Fruit fly (Drosophila melanogaster): ENCODE measurements around the gene CG42762.

Gene CG42762

DNA sequence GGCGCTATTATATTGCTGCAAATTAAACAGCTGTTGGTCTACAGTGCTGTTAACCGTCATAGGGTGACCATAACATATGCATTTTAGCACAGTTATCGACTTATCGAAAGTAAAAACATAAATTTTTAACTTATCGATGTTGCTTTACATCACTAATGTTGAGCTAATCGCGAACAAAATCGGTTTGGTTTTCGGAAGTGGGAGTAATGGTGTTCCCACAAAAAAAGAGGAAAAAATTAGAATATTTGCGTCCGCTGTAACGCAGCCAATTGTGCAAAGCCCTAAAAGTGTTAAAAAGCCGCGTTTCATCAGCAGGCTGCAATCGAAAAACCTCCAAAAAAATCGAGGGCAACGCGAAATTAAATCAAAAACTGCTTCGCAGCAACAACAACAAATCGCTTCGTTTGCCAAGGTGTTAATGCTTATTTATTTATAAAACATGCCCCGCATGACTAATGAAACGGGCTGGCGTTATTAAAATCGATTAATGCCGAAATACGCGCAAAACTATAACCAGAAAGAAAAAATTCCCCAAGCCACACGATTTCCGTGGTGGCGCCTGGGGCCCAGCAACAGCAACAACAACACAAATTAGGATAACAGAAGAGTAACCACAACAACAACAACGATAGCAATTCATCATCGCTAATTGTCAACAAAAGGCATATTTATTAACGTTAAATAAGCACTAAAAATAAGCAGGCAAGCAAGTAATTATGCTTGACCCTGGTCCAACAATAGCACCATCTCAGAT, 16.8 kb downstream of the CG42762 start, which contains the start of the genes CG12375 and CG8668:
Gene CG12375 (minus strand): TSS at position 42 of the 754 bp plus-strand sequence.
Gene CG8668 (plus strand): TSS at position 153 of the 754 bp plus-strand sequence.
- TF ChIP-seq Myc (optimal IDR thresholded peaks at IDR 0.05) = no peak
- TF ChIP-seq h (optimal IDR thresholded peaks at IDR 0.05) = no peak
- TF ChIP-seq Sin3A (optimal IDR thresholded peaks at IDR 0.05) = no peak
- no peak for TF ChIP-seq insv (optimal IDR thresholded peaks at IDR 0.05)
- no peak for TF ChIP-seq ttk (optimal IDR thresholded peaks at IDR 0.05)
- TF ChIP-seq psq (optimal IDR thresholded peaks at IDR 0.05) = no peak

DNA sequence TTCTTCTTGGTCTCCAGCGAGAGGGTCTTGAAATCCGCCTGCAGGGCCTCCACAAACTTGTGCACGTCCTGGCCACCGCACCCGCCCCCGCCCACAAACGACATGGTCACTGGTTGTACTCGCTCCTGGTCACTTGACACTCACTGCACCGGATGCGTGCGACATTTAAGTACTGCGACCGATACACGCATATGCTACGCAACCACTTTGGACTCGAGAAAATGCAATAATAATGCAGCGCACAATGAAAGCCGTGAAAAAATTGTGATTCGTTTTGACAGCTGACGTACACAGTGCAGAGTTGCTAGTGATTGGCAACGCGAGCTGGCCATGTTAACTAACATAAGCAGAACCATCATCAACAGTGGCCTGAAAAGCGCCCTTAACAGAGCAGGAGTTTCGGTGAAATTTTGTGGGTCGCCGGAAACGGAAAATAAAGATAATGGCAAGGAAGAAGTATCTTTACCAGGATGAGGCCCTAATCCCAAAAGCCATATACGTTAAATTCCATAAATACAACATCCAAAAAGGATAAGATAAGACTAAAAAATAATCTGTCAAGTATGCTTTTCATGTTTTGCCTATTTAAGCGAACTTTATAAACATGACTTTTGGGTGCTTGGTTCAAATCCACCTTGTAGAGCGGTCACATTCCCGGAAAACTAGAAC, 20.0 kb downstream of the CG42762 start, which contains the start of the genes mon2 and CG8673:
Gene mon2 (minus strand): TSS at position 300 of the 669 bp plus-strand sequence.
Gene CG8673 (plus strand): TSS at position 619 of the 669 bp plus-strand sequence.
- no peak for TF ChIP-seq psq (optimal IDR thresholded peaks at IDR 0.05)
- no peak for TF ChIP-seq h (optimal IDR thresholded peaks at IDR 0.05)
- TF ChIP-seq Sin3A (optimal IDR thresholded peaks at IDR 0.05) = no peak

DNA sequence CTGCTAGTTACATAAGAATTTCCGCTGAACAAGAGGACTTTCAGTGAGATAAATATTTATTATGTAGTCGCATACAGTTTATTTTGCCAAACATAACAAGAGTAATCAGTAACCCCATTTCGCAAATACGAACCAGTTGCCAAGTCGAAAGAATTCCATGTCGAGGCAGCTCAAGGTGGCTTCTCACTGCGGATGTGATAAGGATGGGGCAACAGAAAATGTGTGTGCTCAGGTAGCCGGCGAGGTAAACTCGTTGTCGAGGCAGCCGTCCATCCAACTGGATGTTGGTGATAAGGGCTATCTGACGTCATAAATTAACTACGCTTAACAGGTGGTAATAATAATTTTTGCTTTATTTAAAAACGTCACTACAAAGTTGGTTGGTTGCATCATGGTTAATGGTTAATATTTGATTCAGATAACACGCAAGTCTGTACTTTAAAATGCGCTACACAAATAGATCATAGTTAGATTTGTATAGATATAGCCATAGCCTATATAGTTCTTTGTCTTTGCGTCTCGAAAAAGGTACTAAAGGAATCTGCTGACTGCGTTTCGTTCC, 27.1 kb downstream of the CG42762 start:
- TF ChIP-seq insv (optimal IDR thresholded peaks at IDR 0.05) = no peak
- TF ChIP-seq h (optimal IDR thresholded peaks at IDR 0.05) = no peak
- TF ChIP-seq Myc (optimal IDR thresholded peaks at IDR 0.05) = no peak
- no peak for TF ChIP-seq psq (optimal IDR thresholded peaks at IDR 0.05)
- TF ChIP-seq ttk (optimal IDR thresholded peaks at IDR 0.05) = no peak
- TF ChIP-seq Sin3A (optimal IDR thresholded peaks at IDR 0.05) = no peak

DNA sequence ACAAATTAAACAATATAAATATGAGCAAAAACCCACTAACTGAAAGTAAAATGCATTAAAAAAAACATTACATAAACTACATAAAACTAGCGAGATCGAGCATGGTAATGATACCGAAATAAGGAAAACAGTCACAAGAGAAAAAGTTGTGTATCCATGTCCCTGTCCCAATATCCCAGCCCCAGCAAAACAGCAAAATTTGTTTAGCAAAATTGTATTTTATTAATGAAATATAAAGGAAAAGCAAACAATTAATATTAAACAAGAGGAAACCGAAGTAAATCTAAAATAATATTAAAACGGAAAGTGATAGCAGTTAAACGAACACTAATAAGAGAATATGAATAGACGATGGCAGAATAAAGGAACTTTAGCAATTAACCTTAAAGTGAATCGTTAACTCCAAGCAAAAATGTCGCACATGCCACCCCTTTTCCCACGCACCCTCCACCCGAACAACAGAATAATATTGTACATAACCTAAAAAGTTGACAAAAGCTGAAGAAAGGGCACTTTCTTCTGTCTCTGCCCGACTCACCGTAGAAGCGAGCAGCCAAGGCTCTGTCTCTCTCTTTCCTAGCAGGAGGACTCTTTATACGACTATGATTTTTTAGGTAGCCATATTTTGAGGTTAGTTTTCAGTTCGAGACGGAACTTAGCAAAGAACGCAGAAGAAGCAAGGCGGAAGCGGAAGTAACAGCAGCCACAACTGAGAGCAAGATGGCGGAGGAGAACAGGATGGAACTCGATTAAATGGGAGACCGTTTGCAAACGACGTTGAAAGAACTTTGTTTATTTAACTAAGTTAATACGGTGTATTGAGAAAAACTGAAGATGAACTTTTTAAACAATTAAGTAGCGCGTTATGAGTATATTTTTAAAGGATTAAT, 33.1 kb downstream of the CG42762 start:
- no peak for TF ChIP-seq psq (optimal IDR thresholded peaks at IDR 0.05)
- TF ChIP-seq Sin3A (optimal IDR thresholded peaks at IDR 0.05) = no peak
- no peak for TF ChIP-seq h (optimal IDR thresholded peaks at IDR 0.05)
- TF ChIP-seq Myc (optimal IDR thresholded peaks at IDR 0.05) = no peak
- no peak for TF ChIP-seq insv (optimal IDR thresholded peaks at IDR 0.05)
- no peak for TF ChIP-seq ttk (optimal IDR thresholded peaks at IDR 0.05)

DNA sequence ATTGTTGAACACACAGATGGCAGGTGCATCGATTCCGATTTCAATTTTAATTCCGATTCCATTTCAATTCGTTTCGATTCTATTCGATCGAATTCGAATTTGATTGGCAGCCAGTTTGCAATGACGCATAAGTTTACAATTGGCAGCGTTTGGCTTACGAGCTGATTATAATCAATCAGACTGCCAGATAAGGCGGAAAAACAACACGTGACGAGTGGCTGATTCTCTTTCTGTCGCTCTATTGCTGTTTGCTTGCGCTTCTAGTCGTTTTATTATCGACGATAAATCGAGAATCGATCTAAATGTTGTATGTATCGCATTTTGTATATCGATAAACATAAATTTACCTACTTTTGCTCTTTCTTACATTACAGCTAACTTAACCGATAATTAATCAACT, 39.1 kb downstream of the CG42762 start:
- TF ChIP-seq Myc (optimal IDR thresholded peaks at IDR 0.05) = no peak
- no peak for TF ChIP-seq Sin3A (optimal IDR thresholded peaks at IDR 0.05)
- TF ChIP-seq ttk (optimal IDR thresholded peaks at IDR 0.05) = no peak
- no peak for TF ChIP-seq psq (optimal IDR thresholded peaks at IDR 0.05)

DNA sequence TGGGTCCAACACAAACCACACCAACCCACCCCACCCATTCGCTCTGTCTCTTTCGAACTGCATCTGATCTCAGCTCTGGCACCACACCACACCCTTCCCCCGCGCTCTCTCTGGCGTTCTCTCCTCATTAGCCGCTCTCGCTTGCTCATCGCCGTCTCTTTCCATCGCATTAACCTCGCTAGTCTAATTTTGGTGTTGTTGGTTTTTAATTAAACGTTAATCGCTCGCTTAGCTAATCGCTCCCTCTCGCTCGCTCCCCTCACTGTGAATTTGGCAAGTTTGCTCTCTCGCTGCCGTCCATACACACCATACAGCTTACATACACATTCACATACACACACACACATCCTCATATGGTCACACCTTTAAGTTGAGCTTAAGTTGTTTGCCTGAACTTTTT, 39.8 kb downstream of the CG42762 start:
- TF ChIP-seq psq (optimal IDR thresholded peaks at IDR 0.05) (no peak), Myc (optimal IDR thresholded peaks at IDR 0.05) (no peak), ttk (optimal IDR thresholded peaks at IDR 0.05) (no peak), Sin3A (optimal IDR thresholded peaks at IDR 0.05) (no peak)

DNA sequence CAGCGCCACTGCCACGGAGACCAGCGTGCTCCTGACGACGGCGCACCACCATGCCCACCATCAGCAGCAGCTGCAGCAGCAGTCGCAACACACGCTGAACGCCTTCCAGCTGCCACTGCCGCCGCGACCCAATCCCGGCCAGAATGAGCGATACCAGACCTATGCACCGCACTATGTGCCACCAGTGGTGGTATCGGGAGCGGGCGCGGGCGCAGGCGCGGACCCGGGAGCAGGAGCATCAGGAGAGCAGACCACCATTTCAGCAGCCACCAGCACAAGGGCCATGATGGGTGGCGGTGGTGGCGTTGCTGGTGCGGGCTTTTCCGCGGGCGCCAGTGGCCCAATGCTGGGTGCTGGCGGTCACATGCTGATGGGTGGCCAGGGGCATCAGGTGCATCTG, 40.8 kb downstream of the CG42762 start:
- TF ChIP-seq Sin3A (optimal IDR thresholded peaks at IDR 0.05) (no peak), psq (optimal IDR thresholded peaks at IDR 0.05) (no peak), Myc (optimal IDR thresholded peaks at IDR 0.05) (no peak), insv (optimal IDR thresholded peaks at IDR 0.05) (no peak), h (optimal IDR thresholded peaks at IDR 0.05) (no peak), ttk (optimal IDR thresholded peaks at IDR 0.05) (no peak)

DNA sequence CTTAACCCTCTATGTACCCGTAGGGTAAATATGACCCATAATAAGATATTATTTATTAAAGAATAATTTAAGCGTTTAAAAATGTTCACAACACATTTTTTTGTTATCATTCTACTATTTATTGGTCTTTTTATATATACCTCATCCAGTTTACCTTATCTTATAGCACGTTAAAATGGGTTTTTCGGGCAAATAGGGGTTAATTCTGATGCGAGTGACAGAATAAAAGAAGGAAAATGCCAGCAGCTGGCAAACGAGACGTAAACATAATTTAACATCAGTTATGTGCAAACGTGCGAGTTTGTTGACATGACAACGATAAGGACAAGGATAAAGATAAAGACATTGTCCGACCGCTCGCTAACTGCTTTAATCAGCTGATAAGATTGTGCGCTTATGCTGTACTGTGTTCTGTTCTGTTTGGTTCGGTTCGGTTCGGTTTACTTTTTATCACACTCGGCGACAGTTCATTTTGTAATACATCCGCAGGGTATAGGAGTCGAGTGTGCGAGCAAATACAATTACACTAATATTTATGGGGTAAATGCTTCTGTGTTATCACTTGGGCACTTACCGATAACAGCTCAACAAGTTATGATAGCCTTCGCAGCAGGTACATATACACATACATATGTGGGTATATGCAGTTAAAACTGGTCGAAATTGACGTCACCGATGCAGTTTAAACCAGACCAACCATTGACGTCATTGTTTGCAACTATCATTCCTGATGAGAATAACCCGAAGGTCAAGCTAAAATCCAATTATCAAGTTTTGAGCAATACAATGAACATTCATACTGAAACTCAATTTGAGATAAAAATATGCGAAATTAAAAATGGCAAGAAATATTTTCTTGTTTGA, 43.1 kb downstream of the CG42762 start:
- TF ChIP-seq psq (optimal IDR thresholded peaks at IDR 0.05) (no peak), insv (optimal IDR thresholded peaks at IDR 0.05) (no peak), Myc (optimal IDR thresholded peaks at IDR 0.05) (no peak), h (optimal IDR thresholded peaks at IDR 0.05) (no peak), ttk (optimal IDR thresholded peaks at IDR 0.05) (no peak), Sin3A (optimal IDR thresholded peaks at IDR 0.05) (no peak)

DNA sequence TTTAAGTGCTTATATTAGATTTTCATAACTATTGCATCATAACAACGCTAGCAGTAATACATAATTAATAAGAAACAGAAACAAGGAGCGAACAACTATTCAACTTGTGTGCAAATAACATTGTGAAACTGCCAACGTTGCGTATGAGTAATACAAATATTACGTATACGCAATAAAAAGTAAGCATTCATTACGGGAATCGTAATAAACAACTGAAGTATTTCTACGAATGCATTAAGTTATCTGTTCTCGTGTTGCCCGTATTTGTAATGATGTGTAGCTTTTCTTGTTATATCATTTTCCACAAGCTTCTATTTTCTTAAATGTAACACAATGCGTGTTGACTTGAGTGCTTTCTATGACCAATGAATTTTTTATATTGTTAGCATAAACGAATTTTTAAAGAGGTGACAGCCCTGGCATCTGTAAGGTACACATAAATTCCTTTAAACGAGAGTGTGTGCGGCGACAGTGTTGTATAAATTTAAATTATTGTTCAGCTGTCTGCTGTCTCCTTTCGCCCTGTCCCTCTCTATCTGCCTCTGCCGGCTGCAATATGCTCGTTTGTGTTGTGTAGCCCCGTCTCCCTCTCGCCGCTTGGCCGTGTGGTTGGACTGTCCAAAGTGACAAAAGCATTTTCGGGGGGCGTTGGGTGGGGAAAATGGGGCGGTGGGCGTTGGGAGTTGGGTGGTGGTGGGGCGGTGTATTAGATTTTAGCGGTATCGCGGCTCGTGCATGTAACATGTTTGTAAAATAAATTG, 44.1 kb downstream of the CG42762 start:
- TF ChIP-seq h (optimal IDR thresholded peaks at IDR 0.05) (no peak), psq (optimal IDR thresholded peaks at IDR 0.05) (no peak), Myc (optimal IDR thresholded peaks at IDR 0.05) (no peak), ttk (optimal IDR thresholded peaks at IDR 0.05) (no peak), insv (optimal IDR thresholded peaks at IDR 0.05) (no peak), Sin3A (optimal IDR thresholded peaks at IDR 0.05) (no peak)

DNA sequence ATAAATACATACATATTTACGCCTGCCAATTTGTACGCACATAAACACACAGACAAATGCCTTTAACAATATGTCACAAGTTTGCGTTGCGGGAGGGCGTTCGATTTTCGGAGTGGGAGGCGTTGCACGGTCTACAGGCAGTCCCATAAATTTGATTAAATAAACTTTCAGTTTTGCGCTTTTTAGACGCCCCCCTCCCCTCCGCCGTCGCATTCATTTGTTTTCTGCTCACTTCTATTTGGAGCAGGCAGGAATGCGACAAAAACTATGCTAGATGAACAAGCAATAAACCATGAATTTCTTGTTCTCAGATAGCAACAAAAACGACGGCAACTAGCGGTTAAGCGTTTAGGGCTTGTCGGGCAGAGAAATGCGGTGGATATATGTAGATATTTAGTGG, 44.8 kb downstream of the CG42762 start:
- TF ChIP-seq h (optimal IDR thresholded peaks at IDR 0.05) = no peak
